Worm (Caenorhabditis elegans) whole organism, mixed stage, embryonic: ENCODE measurements around the gene sre-20.

Experiments
- drap-1 ChIP-seq: fragments of 200-800 bp; sonication (Bioruptor generic); optimal IDR thresholded peaks from 3 replicates; lab custom pipeline; 2018; ENCODE audit warnings: mild to moderate bottlenecking, missing genetic modification characterization, missing compliant biosample characterization
- elt-1 ChIP-seq: sonication (generic microtip); optimal IDR thresholded peaks from 2 replicates; lab custom pipeline; 2017; ENCODE audit warnings: missing genetic modification characterization, mild to moderate bottlenecking, missing compliant biosample characterization, antibody characterized with exemption, moderate library complexity, borderline replicate concordance; ENCODE audit not compliant: insufficient read depth
- elt-3 ChIP-seq: fragments of 150-350 bp; optimal IDR thresholded peaks from 2 replicates; lab custom pipeline; 2014; ENCODE audit warnings: missing biosample characterization, missing genetic modification characterization
- lin-32 ChIP-seq: fragments of 200-800 bp; sonication (Bioruptor generic); optimal IDR thresholded peaks from 2 replicates; lab custom pipeline; 2018; ENCODE audit warnings: mild to moderate bottlenecking, missing genetic modification characterization, missing compliant biosample characterization
- lsy-2 ChIP-seq: fragments of 150-350 bp; optimal IDR thresholded peaks from 2 replicates; lab custom pipeline; 2014; ENCODE audit warnings: missing biosample characterization, missing genetic modification characterization
- mls-2 ChIP-seq: sonication (generic microtip); optimal IDR thresholded peaks from 2 replicates; lab custom pipeline; 2016; ENCODE audit warnings: mild to moderate bottlenecking, missing genetic modification characterization, moderate library complexity, missing compliant biosample characterization
- nhr-12 ChIP-seq: fragments of 150-350 bp; optimal IDR thresholded peaks from 2 replicates; lab custom pipeline; 2014; ENCODE audit warnings: missing biosample characterization, missing genetic modification characterization
- nhr-2 ChIP-seq: fragments of 150-350 bp; optimal IDR thresholded peaks from 2 replicates; lab custom pipeline; 2014; ENCODE audit warnings: missing biosample characterization, missing genetic modification characterization
- nhr-237 ChIP-seq: fragments of 150-350 bp; optimal IDR thresholded peaks from 2 replicates; lab custom pipeline; 2014; ENCODE audit warnings: missing biosample characterization, missing genetic modification characterization
- nhr-76 ChIP-seq: sonication (generic microtip); optimal IDR thresholded peaks from 2 replicates; lab custom pipeline; 2017; ENCODE audit warnings: missing biosample characterization, missing genetic modification characterization
- pha-4 ChIP-seq: fragments of 150-350 bp; optimal IDR thresholded peaks from 2 replicates; lab custom pipeline; 2018; ENCODE audit warnings: missing biosample characterization, missing genetic modification reagents, missing genetic modification characterization
- sptf-1 ChIP-seq: sonication (generic microtip); optimal IDR thresholded peaks from 2 replicates; lab custom pipeline; 2017; ENCODE audit warnings: mild to moderate bottlenecking, missing genetic modification characterization, moderate library complexity, missing compliant biosample characterization
- unc-62 ChIP-seq: fragments of 150-350 bp; optimal IDR thresholded peaks from 2 replicates; lab custom pipeline; 2014; ENCODE audit warnings: missing biosample characterization, missing genetic modification reagents, missing genetic modification characterization
- ztf-11 ChIP-seq: fragments of 150-350 bp; optimal IDR thresholded peaks from 2 replicates; lab custom pipeline; 2014; ENCODE audit warnings: missing biosample characterization, missing genetic modification characterization

- TF ChIP-seq nhr-12 (tag; lab: Kevin White, UChicago) = no peak
- TF ChIP-seq lin-32 (GFP tag; lab: Kevin White, UChicago) = peak; percentile 92
- TF ChIP-seq nhr-237 (tag; lab: Kevin White, UChicago) = no peak
- no peak for TF ChIP-seq nhr-76 (tag; lab: Kevin White, UChicago)
- peak; percentile 26 for TF ChIP-seq unc-62
- no peak for TF ChIP-seq elt-1 (tag; lab: Kevin White, UChicago)
- TF ChIP-seq pha-4 (tag; lab: Kevin White, UChicago) = peak; percentile 62
- no peak for TF ChIP-seq nhr-2 (tag; lab: Kevin White, UChicago)
- peak; percentile 59 for TF ChIP-seq ztf-11 (tag; lab: Kevin White, UChicago)
- peak; percentile 96 for TF ChIP-seq drap-1 (GFP tag; lab: Kevin White, UChicago)
- peak; percentile 8 for TF ChIP-seq elt-3 (tag; lab: Kevin White, UChicago)
- peak; percentile 98 for TF ChIP-seq mls-2 (tag; lab: Kevin White, UChicago)
- TF ChIP-seq lsy-2 (tag; lab: Kevin White, UChicago) = peak; percentile 55
- peak; percentile 97 for TF ChIP-seq sptf-1 (tag; lab: Kevin White, UChicago)
Observed at ce11 chrV:12780248-12780647, 4.5 kb downstream of the sre-20 start.
